Worm (Caenorhabditis elegans): ENCODE data around the gene dyrb-1.
A peak's percentile ranks its signal among the peaks of the same experiment; 100 is the strongest.

The dyrb-1 gene

DNA sequence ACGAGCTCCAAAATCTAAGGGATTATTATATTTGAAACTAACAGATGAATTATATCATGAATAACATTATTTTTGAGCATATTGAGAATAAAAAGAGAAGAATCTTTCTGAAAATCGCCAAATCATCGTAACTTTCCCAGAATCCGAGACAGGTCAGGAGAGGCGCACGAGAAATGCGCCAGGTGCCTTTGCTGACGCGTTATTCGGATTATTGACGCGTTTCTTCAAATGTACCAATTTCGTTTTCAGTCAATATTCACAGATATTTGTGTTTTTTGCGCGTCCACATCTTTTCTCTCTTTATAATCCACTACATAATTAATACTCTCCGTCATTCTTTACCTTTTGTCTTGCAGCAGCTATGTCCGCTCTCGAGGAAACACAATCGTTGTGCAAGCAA, 7.9 kb downstream of the dyrb-1 start, which contains the start of gene T24H10.1 (continued):
- TF ChIP-seq ceh-16 (tag; optimal IDR thresholded peaks at IDR 0.05) = no peak
- TF ChIP-seq mml-1 (tag; optimal IDR thresholded peaks at IDR 0.05) = no peak
- TF ChIP-seq tbx-2 (tag; optimal IDR thresholded peaks at IDR 0.05) = peak; percentile 55
- no peak for TF ChIP-seq nhr-76 (tag; optimal IDR thresholded peaks at IDR 0.05)
- TF ChIP-seq ztf-11 (tag; optimal IDR thresholded peaks at IDR 0.05) = no peak
- TF ChIP-seq hmg-11 (tag; optimal IDR thresholded peaks at IDR 0.05) = peak; percentile 44
- no peak for TF ChIP-seq unc-39 (tag; optimal IDR thresholded peaks at IDR 0.05)
- TF ChIP-seq zag-1 (tag; optimal IDR thresholded peaks at IDR 0.05) = no peak

DNA sequence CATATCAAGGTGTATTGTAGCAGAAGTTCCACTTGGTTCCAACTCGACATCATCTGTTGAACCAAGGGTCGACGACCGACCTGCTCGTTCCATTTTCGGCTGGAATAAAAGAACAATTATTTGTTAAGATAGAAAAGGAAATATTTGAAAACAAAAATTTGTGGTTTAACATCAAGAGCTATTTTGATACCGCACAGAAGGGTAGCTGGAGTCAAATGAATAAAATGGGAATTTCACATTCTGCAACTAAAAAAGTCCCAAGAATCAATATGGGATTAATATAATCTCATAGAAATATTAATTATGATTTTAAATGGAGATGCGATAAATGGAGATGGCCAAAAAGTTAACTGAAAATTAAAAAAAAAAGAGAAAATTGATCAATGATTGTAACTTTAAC, 8.4 kb downstream of the dyrb-1 start, which contains the start of gene clh-5:
TSS of gene clh-5 (minus strand) at position 101 of the 400 bp plus-strand sequence.
- no peak for TF ChIP-seq R02D3.7 (tag; optimal IDR thresholded peaks at IDR 0.05)
- no peak for TF ChIP-seq sea-2 (GFP tag; optimal IDR thresholded peaks at IDR 0.05)
- no peak for TF ChIP-seq nhr-76 (tag; optimal IDR thresholded peaks at IDR 0.05)
- TF ChIP-seq ZK546.5 (tag; optimal IDR thresholded peaks at IDR 0.05) = no peak
- TF ChIP-seq skn-1 (tag; optimal IDR thresholded peaks at IDR 0.05) = no peak
- TF ChIP-seq nhr-28 (tag; optimal IDR thresholded peaks at IDR 0.05) = no peak
- no peak for TF ChIP-seq ama-1 (optimal IDR thresholded peaks at IDR 0.05)
- TF ChIP-seq lin-39 (tag; optimal IDR thresholded peaks at IDR 0.05) = no peak
- TF ChIP-seq elt-1 (tag; optimal IDR thresholded peaks at IDR 0.05) = no peak
- TF ChIP-seq ceh-28 (tag; optimal IDR thresholded peaks at IDR 0.05) = no peak
- no peak for TF ChIP-seq elt-3 (tag; optimal IDR thresholded peaks at IDR 0.05)
- no peak for TF ChIP-seq ceh-82 (tag; optimal IDR thresholded peaks at IDR 0.05)
- no peak for TF ChIP-seq lin-15B (tag; optimal IDR thresholded peaks at IDR 0.05)
- TF ChIP-seq ceh-9 (tag; optimal IDR thresholded peaks at IDR 0.05) = no peak
- TF ChIP-seq fos-1 (tag; optimal IDR thresholded peaks at IDR 0.05) = no peak
- no peak for TF ChIP-seq snpc-4 (tag; optimal IDR thresholded peaks at IDR 0.05)
- no peak for TF ChIP-seq unc-62 (GFP tag; optimal IDR thresholded peaks at IDR 0.05)
- TF ChIP-seq nhr-11 (tag; optimal IDR thresholded peaks at IDR 0.05) = no peak

DNA sequence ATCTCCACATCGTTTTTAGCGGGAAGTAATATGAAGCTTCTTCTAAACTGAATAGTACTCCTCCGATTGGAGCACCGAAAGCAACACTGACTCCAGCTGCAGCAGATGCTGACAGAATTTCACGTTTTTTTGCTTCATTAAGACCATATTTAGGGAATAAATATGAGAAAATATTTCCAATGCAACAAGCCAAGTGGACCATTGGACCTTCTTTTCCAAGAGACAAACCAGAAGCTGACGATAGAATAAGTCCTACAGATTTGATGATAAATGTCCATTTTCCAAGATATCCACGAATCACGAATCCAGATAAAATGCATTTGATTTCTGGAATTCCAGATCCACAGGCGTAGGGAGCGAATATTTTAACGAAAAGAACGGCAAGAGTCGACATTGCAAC, 9.6 kb downstream of the dyrb-1 start:
- no peak for TF ChIP-seq eor-1 (tag; optimal IDR thresholded peaks at IDR 0.05)

DNA sequence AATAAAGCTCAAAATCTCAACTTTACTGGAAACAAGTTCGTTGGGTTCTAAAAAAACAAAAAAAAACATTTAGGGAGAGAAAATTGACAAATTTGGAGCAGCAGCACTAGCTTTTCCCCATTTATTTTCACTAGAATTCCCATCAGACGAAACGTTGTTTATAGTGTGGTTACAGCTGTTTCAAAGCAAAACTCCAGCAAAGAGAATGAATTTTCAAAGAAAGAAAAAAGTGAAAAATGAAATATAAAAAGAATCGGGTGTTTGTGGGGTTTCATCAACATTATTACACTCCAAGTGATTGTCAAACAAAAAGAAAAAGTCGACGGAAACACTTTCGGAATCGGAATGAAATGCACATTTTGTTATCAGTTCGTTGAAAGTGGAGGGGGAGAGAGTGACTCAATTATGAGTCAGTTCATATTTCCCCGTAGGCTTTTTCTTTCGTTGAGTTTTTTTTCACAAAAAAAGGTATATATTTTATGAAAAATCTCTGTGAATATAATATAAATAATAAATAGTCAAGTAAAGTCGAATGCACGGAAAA, 12.6 kb downstream of the dyrb-1 start:
- TF ChIP-seq pha-4 (tag; optimal IDR thresholded peaks at IDR 0.05) = peak; percentile 27
- TF ChIP-seq eor-1 (tag; optimal IDR thresholded peaks at IDR 0.05) = no peak
- TF ChIP-seq nhr-12 (tag; optimal IDR thresholded peaks at IDR 0.05) = no peak
- no peak for TF ChIP-seq nfya-1 (tag; optimal IDR thresholded peaks at IDR 0.05; ENCODE audit: insufficient read depth)
- TF ChIP-seq nhr-43 (tag; optimal IDR thresholded peaks at IDR 0.05; ENCODE audit: poor library complexity, severe bottlenecking) = no peak
- TF ChIP-seq unc-39 (tag; optimal IDR thresholded peaks at IDR 0.05) = no peak
- TF ChIP-seq nhr-28 (tag; optimal IDR thresholded peaks at IDR 0.05) = no peak
- no peak for TF ChIP-seq unc-62 (GFP tag; optimal IDR thresholded peaks at IDR 0.05)
- TF ChIP-seq elt-2 (tag; optimal IDR thresholded peaks at IDR 0.05) = peak; percentile 49
- TF ChIP-seq ztf-4 (tag; optimal IDR thresholded peaks at IDR 0.05) = no peak
- no peak for TF ChIP-seq skn-1 (tag; optimal IDR thresholded peaks at IDR 0.05)
- no peak for TF ChIP-seq jun-1 (tag; optimal IDR thresholded peaks at IDR 0.05)
- TF ChIP-seq ama-1 (optimal IDR thresholded peaks at IDR 0.05) = no peak
- TF ChIP-seq ceh-16 (tag; optimal IDR thresholded peaks at IDR 0.05) = no peak
- TF ChIP-seq snpc-4 (tag; optimal IDR thresholded peaks at IDR 0.05) = no peak
- peak; percentile 52 for TF ChIP-seq pqm-1 (tag; optimal IDR thresholded peaks at IDR 0.05)
- no peak for TF ChIP-seq aly-2 (tag; optimal IDR thresholded peaks at IDR 0.05)

DNA sequence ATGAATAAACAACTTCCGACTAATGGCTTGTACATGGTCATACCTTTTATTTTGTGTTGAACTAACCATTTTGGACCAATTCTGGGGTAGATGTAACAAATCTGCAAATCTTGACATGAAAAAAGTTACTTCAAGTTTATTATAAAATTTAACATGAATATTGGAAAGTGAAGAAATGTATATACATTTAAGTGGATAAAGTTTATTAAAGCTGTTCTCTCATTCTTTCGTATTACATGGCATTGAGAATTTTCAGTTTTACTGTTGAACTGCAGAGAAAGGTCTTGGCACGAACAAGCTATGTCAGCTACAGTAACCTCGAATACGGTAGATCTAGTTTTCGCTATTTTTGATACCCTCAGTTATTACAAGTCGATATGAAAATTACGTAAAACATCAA, 13.4 kb downstream of the dyrb-1 start, which contains the start of gene C07H4.1:
TSS of gene C07H4.1 (minus strand) at position 101 of the 400 bp plus-strand sequence.
- TF ChIP-seq nfya-1 (tag; optimal IDR thresholded peaks at IDR 0.05; ENCODE audit: insufficient read depth) (no peak), nhr-77 (tag; optimal IDR thresholded peaks at IDR 0.05) (no peak), fkh-2 (tag; optimal IDR thresholded peaks at IDR 0.05) (no peak), nhr-76 (tag; optimal IDR thresholded peaks at IDR 0.05) (no peak), hmg-11 (tag; optimal IDR thresholded peaks at IDR 0.05) (no peak), nhr-11 (tag; optimal IDR thresholded peaks at IDR 0.05) (no peak), fos-1 (tag; optimal IDR thresholded peaks at IDR 0.05) (no peak), elt-1 (tag; optimal IDR thresholded peaks at IDR 0.05) (no peak), aly-2 (tag; optimal IDR thresholded peaks at IDR 0.05) (no peak), snpc-4 (tag; optimal IDR thresholded peaks at IDR 0.05) (no peak), elt-2 (tag; optimal IDR thresholded peaks at IDR 0.05) (no peak), eor-1 (tag; optimal IDR thresholded peaks at IDR 0.05) (no peak), ZK546.5 (tag; optimal IDR thresholded peaks at IDR 0.05) (no peak), ceh-16 (tag; optimal IDR thresholded peaks at IDR 0.05) (no peak), mdl-1 (tag; optimal IDR thresholded peaks at IDR 0.05) (no peak)
